Worm (Caenorhabditis elegans) whole organism, young adult: ENCODE data around the gene eng-1.

ENCODE experiments used
- F52B5.7 ChIP-seq: sonication (generic microtip); optimal IDR thresholded peaks from 2 replicates; lab custom pipeline; 2016; ENCODE audit warnings: mild to moderate bottlenecking, missing genetic modification characterization, missing compliant biosample characterization
- attf-3 ChIP-seq: fragments of 200-800 bp; sonication (Bioruptor generic); conservative IDR thresholded peaks from 2 replicates; pipeline ENCODE4 v1.3.6; 2022; ENCODE audit warnings: missing genetic modification reagents, missing genetic modification characterization, missing compliant biosample characterization
- dox-1 ChIP-seq: fragments of 200-800 bp; sonication (Bioruptor generic); IDR thresholded peaks from 2 replicates; pipeline ENCODE4 v1.3.6; 2022; ENCODE audit warnings: missing genetic modification reagents, missing genetic modification characterization, missing compliant biosample characterization
- hrde-1 ChIP-seq: sonication (generic microtip); optimal IDR thresholded peaks from 2 replicates; lab custom pipeline; 2016; ENCODE audit warnings: missing genetic modification characterization, mild to moderate bottlenecking, missing compliant biosample characterization, moderate library complexity, missing genotype, missing genetic modification reagents, borderline replicate concordance
- lag-1 ChIP-seq: fragments of 200-800 bp; sonication (Bioruptor generic); IDR thresholded peaks from 2 replicates; pipeline ENCODE4 v1.3.6; 2022; ENCODE audit warnings: missing genetic modification reagents, missing genetic modification characterization, missing compliant biosample characterization
- madf-8 ChIP-seq: fragments of 200-800 bp; sonication (Bioruptor generic); conservative IDR thresholded peaks from 2 replicates; pipeline ENCODE4 v1.3.6; 2022; ENCODE audit warnings: missing genetic modification reagents, missing genetic modification characterization, missing compliant biosample characterization
- nfyb-1 ChIP-seq: fragments of 200-800 bp; sonication (Bioruptor generic); IDR thresholded peaks from 2 replicates; pipeline ENCODE4 v1.3.6; 2022; ENCODE audit warnings: missing genetic modification reagents, missing genetic modification characterization, missing compliant biosample characterization
- somi-1 ChIP-seq: fragments of 200-800 bp; sonication (Bioruptor generic); optimal IDR thresholded peaks from 2 replicates; lab custom pipeline; 2018; ENCODE audit warnings: mild to moderate bottlenecking, missing genetic modification characterization, missing compliant biosample characterization
- unc-62 ChIP-seq: fragments of 150-350 bp; optimal IDR thresholded peaks from 2 replicates; lab custom pipeline; 2014; ENCODE audit warnings: missing biosample characterization, missing genetic modification reagents, missing genetic modification characterization

DNA sequence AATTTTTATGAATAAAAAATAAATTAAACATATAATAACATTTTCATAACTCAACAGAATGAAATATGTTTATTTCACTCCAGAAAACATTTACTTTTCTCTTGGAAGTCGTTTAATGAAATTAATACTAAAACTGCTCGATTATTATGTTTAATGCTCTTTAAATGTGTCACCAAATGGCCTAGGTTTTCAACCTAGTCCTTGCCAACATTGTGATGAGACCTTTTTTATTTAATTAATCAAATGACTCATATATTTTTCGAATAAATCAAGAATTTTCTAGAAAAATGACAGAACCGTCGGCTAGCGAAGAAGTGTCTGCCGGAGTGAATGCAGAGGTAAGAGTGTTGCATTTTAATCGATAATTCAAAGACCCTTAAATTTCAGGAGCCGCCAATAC lies 4.0 kb downstream of the eng-1 start, which contains the start of gene rabn-5:
- no peak for TF ChIP-seq F52B5.7
- TF ChIP-seq unc-62 (GFP tag; lab: Kevin White, UChicago): no peak
- TF ChIP-seq attf-3: no peak
- no peak for TF ChIP-seq hrde-1 (tag; lab: Kevin White, UChicago)
- no peak for TF ChIP-seq nfyb-1 (GFP tag; lab: Robert Waterston, UW)
- no peak for TF ChIP-seq lag-1 (GFP tag; lab: Robert Waterston, UW)
- TF ChIP-seq dox-1 (GFP tag; lab: Robert Waterston, UW): no peak
- TF ChIP-seq madf-8 (GFP tag; lab: Robert Waterston, UW): no peak
- no peak for TF ChIP-seq somi-1 (GFP tag; lab: Kevin White, UChicago)
